Fruit fly (Drosophila melanogaster) whole organism, adult: Measurements from ENCODE around the gene mRpL38.

Source experiments
- CG11617 ChIP-seq: fragments of 200-800 bp; sonication (Bioruptor generic); optimal IDR thresholded peaks from 2 replicates; lab custom pipeline; 2017; ENCODE audit warnings: mild to moderate bottlenecking, missing biosample characterization, missing genetic modification reagents, missing genetic modification characterization
- CG12768 ChIP-seq: fragments of 200-800 bp; sonication (Bioruptor generic); optimal IDR thresholded peaks from 2 replicates; lab custom pipeline; 2017; ENCODE audit warnings: missing biosample characterization, missing genetic modification characterization, mild to moderate bottlenecking, moderate library complexity, missing genetic modification reagents
- CG14711 ChIP-seq: fragments of 200-800 bp; sonication (Bioruptor generic); optimal IDR thresholded peaks from 2 replicates; lab custom pipeline; 2018; ENCODE audit warnings: missing biosample characterization, mild to moderate bottlenecking, missing genetic modification characterization, moderate library complexity
- CG1620 ChIP-seq: fragments of 200-800 bp; sonication (Bioruptor generic); optimal IDR thresholded peaks from 2 replicates; lab custom pipeline; 2016; ENCODE audit warnings: missing biosample characterization, missing genetic modification characterization
- CG33017 ChIP-seq: fragments of 200-800 bp; sonication (Bioruptor generic); optimal IDR thresholded peaks from 2 replicates; lab custom pipeline; 2018; ENCODE audit warnings: missing biosample characterization, mild to moderate bottlenecking, missing genetic modification characterization, moderate library complexity
- CG5204 ChIP-seq: fragments of 200-800 bp; sonication (Bioruptor generic); optimal IDR thresholded peaks from 2 replicates; lab custom pipeline; 2016; ENCODE audit warnings: missing biosample characterization, missing genetic modification characterization
- CG7045 ChIP-seq: fragments of 200-800 bp; sonication (Bioruptor generic); optimal IDR thresholded peaks from 2 replicates; lab custom pipeline; 2017; ENCODE audit warnings: missing biosample characterization, mild to moderate bottlenecking, missing genetic modification characterization
- CG7101 ChIP-seq: fragments of 200-800 bp; sonication (Bioruptor generic); optimal IDR thresholded peaks from 2 replicates; lab custom pipeline; 2018; ENCODE audit warnings: missing biosample characterization, mild to moderate bottlenecking, missing genetic modification characterization, moderate library complexity
- Clk ChIP-seq: fragments of 200-800 bp; sonication (Bioruptor generic); optimal IDR thresholded peaks from 2 replicates; lab custom pipeline; 2017; ENCODE audit warnings: missing biosample characterization, missing genetic modification characterization
- Crg-1 ChIP-seq: fragments of 200-800 bp; sonication (Bioruptor generic); optimal IDR thresholded peaks from 2 replicates; lab custom pipeline; 2016; ENCODE audit warnings: missing biosample characterization, missing genetic modification characterization
- Hr96 ChIP-seq: fragments of 200-800 bp; sonication (Bioruptor generic); optimal IDR thresholded peaks from 2 replicates; lab custom pipeline; 2016; ENCODE audit warnings: missing biosample characterization, missing genetic modification characterization
- Mnt ChIP-seq: fragments of 200-800 bp; sonication (Bioruptor generic); optimal IDR thresholded peaks from 2 replicates; lab custom pipeline; 2016; ENCODE audit warnings: missing biosample characterization, mild to moderate bottlenecking, missing genetic modification characterization
- bab1 ChIP-seq: fragments of 200-800 bp; sonication (Bioruptor generic); optimal IDR thresholded peaks from 3 replicates; lab custom pipeline; 2019; ENCODE audit warnings: missing biosample characterization, mild to moderate bottlenecking, missing genetic modification characterization, moderate library complexity
- cic ChIP-seq: fragments of 200-800 bp; sonication (Bioruptor generic); optimal IDR thresholded peaks from 2 replicates; lab custom pipeline; 2017; ENCODE audit warnings: missing biosample characterization, mild to moderate bottlenecking, missing genetic modification characterization, moderate library complexity
- cnc ChIP-seq, 2 experiments: fragments of >200 bp; optimal IDR thresholded peaks; 2 replicates each; lab custom pipeline; 2017
- kay ChIP-seq: fragments of 200-800 bp; sonication (Bioruptor generic); peaks from one replicate; lab custom pipeline; 2016; ENCODE audit warnings: missing biosample characterization, missing genetic modification characterization, borderline replicate concordance
- ovo ChIP-seq: fragments of 200-800 bp; sonication (Bioruptor generic); optimal IDR thresholded peaks from 2 replicates; lab custom pipeline; 2016; ENCODE audit warnings: missing biosample characterization, missing genetic modification characterization
- pad ChIP-seq: fragments of 200-800 bp; sonication (Bioruptor generic); optimal IDR thresholded peaks from 3 replicates; lab custom pipeline; 2017; ENCODE audit warnings: missing biosample characterization, missing genetic modification characterization, mild to moderate bottlenecking, moderate library complexity, missing genetic modification reagents
- tj ChIP-seq: fragments of 200-800 bp; sonication (Bioruptor generic); optimal IDR thresholded peaks from 3 replicates; lab custom pipeline; 2017; ENCODE audit warnings: missing biosample characterization, mild to moderate bottlenecking, missing genetic modification characterization, moderate library complexity
- toe ChIP-seq: fragments of 200-800 bp; sonication (Bioruptor generic); optimal IDR thresholded peaks from 2 replicates; lab custom pipeline; 2016; ENCODE audit warnings: missing biosample characterization, missing genetic modification characterization

Gene mRpL38

DNA sequence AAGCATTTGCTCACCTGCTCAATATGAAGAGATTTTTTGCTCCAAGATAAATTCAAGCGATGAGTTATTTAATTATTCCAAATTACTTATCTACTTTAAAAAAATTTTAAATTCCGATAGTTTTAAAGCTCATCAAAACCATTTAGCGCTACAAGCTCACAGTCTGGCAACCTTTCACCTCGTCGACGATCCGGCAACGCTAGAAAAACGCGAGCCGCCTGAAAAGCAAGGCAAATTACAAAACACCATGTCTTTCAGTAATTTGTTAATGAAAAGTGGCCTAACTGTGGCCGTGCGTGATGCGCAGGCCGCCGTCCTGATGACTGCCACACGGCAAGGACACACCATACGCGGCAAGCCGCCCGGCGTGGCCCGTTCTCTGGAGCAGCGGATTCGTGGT is at the start of gene mRpL38:
TSS of gene mRpL38 (plus strand) at position 197 of the 400 bp plus-strand sequence.
- TF ChIP-seq Crg-1 (no peak), pad (GFP tag; lab: Kevin White, UChicago) (no peak), toe (no peak), tj (GFP tag; lab: Kevin White, UChicago) (no peak), CG7045 (no peak), CG5204 (GFP tag; lab: Kevin White, UChicago) (no peak), cic (GFP tag; lab: Kevin White, UChicago) (no peak), Clk (no peak), CG7101 (no peak)

DNA sequence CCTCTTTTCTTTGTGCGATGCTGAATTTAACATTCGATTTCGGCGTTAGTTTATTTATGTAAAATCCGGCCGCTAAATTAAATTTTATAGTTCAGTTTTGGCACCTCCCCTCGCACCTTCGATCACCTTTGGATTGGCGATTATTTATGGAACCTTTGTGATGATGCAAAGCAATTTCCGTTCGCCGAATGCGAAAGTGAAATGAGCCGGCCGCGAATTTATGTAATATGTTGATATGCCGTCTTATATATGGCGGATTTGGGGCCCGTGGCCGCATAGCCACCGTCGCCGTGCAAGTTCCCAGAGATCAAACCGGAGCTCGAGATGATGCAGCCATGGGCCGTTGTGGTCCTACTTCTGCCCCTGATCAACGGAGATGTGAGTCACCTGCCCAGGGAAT is 49.5 kb upstream of the mRpL38 start, which contains the start of gene CG11581:
TSS of gene CG11581 (plus strand) at position 301 of the 400 bp plus-strand sequence.
- no peak for TF ChIP-seq CG33017 (tag; lab: Kevin White, UChicago)
- TF ChIP-seq CG7045: no peak

DNA sequence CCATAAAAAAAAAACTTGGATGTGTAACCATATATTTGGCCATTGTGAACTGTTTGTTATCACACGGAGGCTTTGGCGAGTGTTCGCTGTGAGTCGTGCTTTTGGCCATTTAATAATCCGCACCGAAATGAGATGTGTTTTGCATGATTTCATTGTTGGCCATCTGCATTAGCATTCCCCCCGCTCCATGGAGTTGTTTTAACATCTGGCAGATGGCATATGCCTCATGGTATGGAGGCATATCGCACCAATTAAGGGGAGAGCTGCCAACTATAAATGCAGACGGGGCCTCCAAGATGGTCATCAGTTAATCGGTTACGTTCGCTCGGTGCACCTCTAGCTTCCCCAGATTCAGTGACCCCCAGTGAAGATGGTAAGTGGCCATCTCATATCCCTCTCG is 45.4 kb upstream of the mRpL38 start, which contains the start of gene CG11584:
TSS of gene CG11584 (plus strand) at position 301 of the 400 bp plus-strand sequence.
- TF ChIP-seq Hr96 (GFP tag; lab: Kevin White, UChicago): no peak
- no peak for TF ChIP-seq CG12768 (GFP tag; lab: Kevin White, UChicago)
- TF ChIP-seq bab1: no peak
- no peak for TF ChIP-seq Clk
- no peak for TF ChIP-seq pad (GFP tag; lab: Kevin White, UChicago)
- TF ChIP-seq CG1620: no peak
- no peak for TF ChIP-seq CG7045
- TF ChIP-seq CG14711 (tag; lab: Kevin White, UChicago): no peak
- no peak for TF ChIP-seq Mnt (GFP tag; lab: Kevin White, UChicago)
- no peak for TF ChIP-seq CG11617 (GFP tag; lab: Kevin White, UChicago)
- no peak for TF ChIP-seq CG7101
- no peak for TF ChIP-seq ovo (GFP tag; lab: Kevin White, UChicago)

DNA sequence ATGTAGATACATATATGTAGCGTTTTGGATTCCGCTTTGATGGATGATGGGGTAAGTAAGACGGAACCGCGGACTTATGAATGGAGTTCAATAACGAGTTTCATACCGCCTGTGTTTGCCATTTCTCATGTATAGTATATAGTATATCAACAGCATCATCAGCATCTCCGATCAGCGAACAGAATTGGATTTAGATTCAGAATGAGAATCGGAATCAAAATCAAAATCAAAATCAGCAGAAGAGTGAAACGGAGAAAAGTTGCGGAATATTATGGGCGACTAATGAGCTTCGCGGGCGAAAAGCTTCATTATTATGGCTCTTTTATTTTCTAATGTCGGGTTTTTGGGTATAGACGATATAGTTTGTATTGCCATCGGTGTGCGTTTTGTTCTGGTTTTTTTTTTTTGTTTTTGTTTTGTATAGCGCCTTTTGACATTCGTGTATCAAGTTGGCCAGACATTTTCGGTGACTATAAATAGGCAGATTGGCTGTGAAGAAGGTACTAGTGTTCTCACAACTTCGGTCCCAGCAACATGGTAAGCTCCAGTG is 42.0 kb upstream of the mRpL38 start, which contains the start of gene CG32603:
TSS of gene CG32603 (plus strand) at position 500 of the 550 bp plus-strand sequence.
- TF ChIP-seq CG5204 (GFP tag; lab: Kevin White, UChicago) (no peak), cic (GFP tag; lab: Kevin White, UChicago) (no peak)

DNA sequence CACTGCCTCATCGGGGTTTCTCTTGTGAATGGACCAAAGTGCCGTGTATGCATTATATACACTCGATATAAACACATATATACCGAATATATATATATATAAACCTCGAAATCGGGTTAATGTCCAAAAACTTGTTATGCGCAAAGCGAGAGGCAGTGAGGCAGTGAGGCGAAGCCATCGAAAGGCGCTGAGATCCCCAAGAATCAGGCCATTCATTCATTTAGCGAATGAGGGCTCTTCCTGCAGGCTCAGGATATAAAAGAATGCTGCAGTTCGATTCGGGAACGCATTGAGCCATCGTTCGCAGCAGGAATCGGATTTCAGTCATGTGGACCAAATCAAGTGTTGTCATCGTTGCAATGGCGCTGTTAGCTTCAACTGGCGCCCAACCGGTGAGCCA is 39.1 kb upstream of the mRpL38 start, which contains the start of gene CG12481:
TSS of gene CG12481 (plus strand) at position 301 of the 400 bp plus-strand sequence.
- TF ChIP-seq CG7101 (no peak), ovo (GFP tag; lab: Kevin White, UChicago) (no peak), Hr96 (GFP tag; lab: Kevin White, UChicago) (no peak), toe (no peak), cnc (optimal IDR thresholded peaks at IDR 0.05; lab: Kevin White, UChicago) (no peak), CG11617 (GFP tag; lab: Kevin White, UChicago) (no peak), CG1620 (no peak), pad (GFP tag; lab: Kevin White, UChicago) (no peak), bab1 (no peak), kay (GFP tag; lab: Kevin White, UChicago) (no peak), CG33017 (tag; lab: Kevin White, UChicago) (no peak)

DNA sequence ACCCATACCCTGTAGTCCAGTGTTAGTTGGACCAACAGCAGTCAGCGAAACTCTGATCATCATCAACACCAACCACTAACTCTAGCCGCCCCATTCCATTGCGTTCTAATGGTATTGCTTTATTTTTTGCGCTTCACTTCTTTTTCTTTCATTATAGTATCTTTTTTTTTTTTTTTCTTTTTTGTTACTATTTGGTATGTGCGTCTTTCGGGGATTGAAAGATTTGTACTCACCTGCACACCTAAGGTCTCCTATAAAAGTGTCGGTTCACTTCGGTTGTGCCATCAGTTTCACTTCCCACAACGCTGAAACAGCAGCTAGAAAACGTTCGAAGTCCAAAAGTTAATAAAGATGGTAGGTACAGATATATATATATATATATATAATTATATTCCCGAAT is 36.9 kb upstream of the mRpL38 start, which contains the start of gene CG11585:
TSS of gene CG11585 (plus strand) at position 301 of the 400 bp plus-strand sequence.
- no peak for TF ChIP-seq pad (GFP tag; lab: Kevin White, UChicago)
- no peak for TF ChIP-seq cic (GFP tag; lab: Kevin White, UChicago)
- TF ChIP-seq kay (GFP tag; lab: Kevin White, UChicago): no peak
- no peak for TF ChIP-seq Mnt (GFP tag; lab: Kevin White, UChicago)
- no peak for TF ChIP-seq CG33017 (tag; lab: Kevin White, UChicago)
- no peak for TF ChIP-seq CG5204 (GFP tag; lab: Kevin White, UChicago)
- TF ChIP-seq toe: no peak
- no peak for TF ChIP-seq CG11617 (GFP tag; lab: Kevin White, UChicago)
- TF ChIP-seq bab1: no peak
- TF ChIP-seq Crg-1: no peak
- no peak for TF ChIP-seq cnc (optimal IDR thresholded peaks at IDR 0.05; lab: Kevin White, UChicago)
- no peak for TF ChIP-seq CG7045
- no peak for TF ChIP-seq ovo (GFP tag; lab: Kevin White, UChicago)
- TF ChIP-seq CG1620: no peak
- TF ChIP-seq tj (GFP tag; lab: Kevin White, UChicago): no peak
- TF ChIP-seq Hr96 (GFP tag; lab: Kevin White, UChicago): no peak

DNA sequence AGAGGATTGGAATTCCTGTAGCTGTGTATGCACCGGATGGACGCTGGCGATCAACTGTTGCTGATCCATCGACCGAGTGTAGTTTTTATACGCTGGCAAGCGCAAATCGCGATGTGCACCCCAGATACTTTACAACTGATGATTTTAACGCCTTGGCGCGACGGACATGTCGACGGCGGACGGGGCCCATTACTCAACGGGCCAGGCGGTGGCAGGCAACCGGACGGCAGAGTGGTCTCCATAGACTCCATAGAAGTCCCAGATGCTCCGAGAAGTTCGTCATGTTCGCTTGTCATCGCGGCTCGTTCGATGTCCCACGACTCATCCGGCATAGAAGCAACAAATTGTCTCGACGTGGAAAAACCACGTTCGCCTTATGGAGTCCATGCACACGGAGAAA is 34.2 kb upstream of the mRpL38 start, which contains the start of gene CG13403:
TSS of gene CG13403 (minus strand) at position 101 of the 400 bp plus-strand sequence.
- TF ChIP-seq Crg-1 (no peak), pad (GFP tag; lab: Kevin White, UChicago) (no peak), Mnt (GFP tag; lab: Kevin White, UChicago) (no peak), CG7045 (no peak), CG14711 (tag; lab: Kevin White, UChicago) (no peak), CG33017 (tag; lab: Kevin White, UChicago) (no peak), cic (GFP tag; lab: Kevin White, UChicago) (no peak), Clk (no peak), bab1 (no peak), Hr96 (GFP tag; lab: Kevin White, UChicago) (no peak), CG7101 (no peak), CG12768 (GFP tag; lab: Kevin White, UChicago) (no peak), tj (GFP tag; lab: Kevin White, UChicago) (no peak), CG1620 (no peak), ovo (GFP tag; lab: Kevin White, UChicago) (no peak), toe (no peak), kay (GFP tag; lab: Kevin White, UChicago) (no peak)
